Worm (Caenorhabditis elegans) whole organism, late embryonic: Measurements from ENCODE around the gene snf-12.

ENCODE experiments used
- ceh-9 ChIP-seq: sonication (generic microtip); optimal IDR thresholded peaks from 2 replicates; lab custom pipeline; 2016; ENCODE audit warnings: mild to moderate bottlenecking, missing genetic modification characterization, inconsistent platforms, missing compliant biosample characterization
- lin-11 ChIP-seq: fragments of 200-800 bp; sonication (Bioruptor generic); optimal IDR thresholded peaks from 2 replicates; lab custom pipeline; 2018; ENCODE audit warnings: mild to moderate bottlenecking, missing genetic modification characterization, missing compliant biosample characterization
- nhr-11 ChIP-seq: fragments of 150-350 bp; optimal IDR thresholded peaks from 2 replicates; lab custom pipeline; 2014; ENCODE audit warnings: missing biosample characterization, missing genetic modification characterization
- pha-4 ChIP-seq: fragments of 150-350 bp; optimal IDR thresholded peaks from 2 replicates; lab custom pipeline; 2018; ENCODE audit warnings: missing biosample characterization, missing genetic modification reagents, missing genetic modification characterization
- unc-55 ChIP-seq: sonication (generic microtip); optimal IDR thresholded peaks from 2 replicates; lab custom pipeline; 2017; ENCODE audit warnings: missing biosample characterization, missing genetic modification reagents, missing genetic modification characterization

DNA sequence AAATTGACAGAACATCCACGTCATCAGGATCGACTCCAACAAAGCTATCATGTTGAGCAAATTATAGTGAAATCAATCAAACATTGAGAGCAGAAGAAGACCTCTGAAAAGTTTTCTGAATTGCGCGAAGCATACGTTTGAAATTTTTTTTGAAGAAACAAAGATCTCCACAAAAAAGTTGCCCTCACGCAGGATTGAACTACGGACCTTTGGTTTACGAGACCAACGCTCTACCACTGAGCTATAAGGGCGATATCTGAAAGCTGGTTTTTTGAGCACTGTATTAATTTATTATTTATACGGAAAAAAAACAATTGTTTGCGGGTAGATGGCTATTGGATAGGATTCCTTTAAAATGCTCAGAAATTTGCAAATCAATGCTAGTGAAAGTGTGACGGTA is 3.8 kb upstream of the snf-12 start:
- TF ChIP-seq pha-4 (no peak), ceh-9 (tag; lab: Kevin White, UChicago) (no peak), nhr-11 (tag; lab: Kevin White, UChicago) (no peak), unc-55 (GFP tag; lab: Kevin White, UChicago) (no peak), lin-11 (tag; lab: Kevin White, UChicago) (no peak)
